Fruit fly (Drosophila melanogaster) whole organism, wandering third instar larva: ENCODE data around the gene Snoo.
A peak's percentile ranks its signal among the peaks of the same experiment; 100 is the strongest.

Experiments used
- Abd-B ChIP-seq: fragments of >200 bp; optimal IDR thresholded peaks from 2 replicates; lab custom pipeline; 2017; ENCODE audit warnings: missing biosample characterization, missing genetic modification characterization
- CG32264 ChIP-seq: fragments of 200-800 bp; sonication (Bioruptor generic); optimal IDR thresholded peaks from 2 replicates; lab custom pipeline; 2016; ENCODE audit warnings: missing biosample characterization, missing genetic modification characterization
- CG9705 ChIP-seq: fragments of 200-800 bp; sonication (Bioruptor generic); optimal IDR thresholded peaks from 2 replicates; lab custom pipeline; 2018; ENCODE audit warnings: missing biosample characterization, mild to moderate bottlenecking, missing genetic modification characterization
- CrebA ChIP-seq: fragments of 200-800 bp; sonication (Bioruptor generic); optimal IDR thresholded peaks from 2 replicates; lab custom pipeline; 2016; ENCODE audit warnings: missing biosample characterization, mild to moderate bottlenecking, missing genetic modification characterization, borderline replicate concordance
- Dfd ChIP-seq: fragments of >200 bp; optimal IDR thresholded peaks from 2 replicates; lab custom pipeline; 2017; ENCODE audit warnings: missing biosample characterization, missing genetic modification characterization
- Dif ChIP-seq: fragments of 200-275, 200-300 bp; sonication (Bioruptor generic); optimal IDR thresholded peaks from 2 replicates; lab custom pipeline; 2018; ENCODE audit warnings: missing biosample characterization, missing genetic modification characterization; ENCODE audit not compliant: partially characterized antibody
- GATAd ChIP-seq: sonication (Bioruptor generic); optimal IDR thresholded peaks from 2 replicates; lab custom pipeline; 2016; ENCODE audit warnings: missing biosample characterization, missing genetic modification characterization
- HLH106 ChIP-seq: fragments of 200-800 bp; optimal IDR thresholded peaks from 3 replicates; lab custom pipeline; 2019; ENCODE audit warnings: missing biosample characterization, mild to moderate bottlenecking, missing genetic modification characterization, moderate library complexity
- Hnf4 ChIP-seq: fragments of 200-800 bp; sonication (Bioruptor generic); optimal IDR thresholded peaks from 2 replicates; lab custom pipeline; 2016; ENCODE audit warnings: missing biosample characterization, mild to moderate bottlenecking, missing genetic modification characterization
- Hr78 ChIP-seq: fragments of >200 bp; optimal IDR thresholded peaks from 2 replicates; lab custom pipeline; 2017; ENCODE audit warnings: missing biosample characterization, missing genetic modification characterization
- Hr83 ChIP-seq: fragments of 200-300 bp; sonication (Bioruptor generic); optimal IDR thresholded peaks from 2 replicates; lab custom pipeline; 2016; ENCODE audit warnings: missing biosample characterization, mild to moderate bottlenecking, missing genetic modification characterization, moderate library complexity; ENCODE audit not compliant: poor library complexity, severe bottlenecking
- Jra ChIP-seq: sonication (Bioruptor generic); optimal IDR thresholded peaks from 2 replicates; lab custom pipeline; 2016; ENCODE audit warnings: missing biosample characterization, missing genetic modification characterization
- Mio ChIP-seq: sonication (Bioruptor generic); optimal IDR thresholded peaks from 2 replicates; lab custom pipeline; 2016; ENCODE audit warnings: missing biosample characterization, missing genetic modification characterization
- Myc ChIP-seq: fragments of >200 bp; optimal IDR thresholded peaks from 2 replicates; lab custom pipeline; 2017
- N ChIP-seq: fragments of >200 bp; optimal IDR thresholded peaks from 2 replicates; lab custom pipeline; 2018; ENCODE audit warnings: missing biosample characterization, missing external identifiers, missing genetic modification characterization
- OdsH ChIP-seq: fragments of 200-800 bp; sonication (Bioruptor generic); optimal IDR thresholded peaks from 2 replicates; lab custom pipeline; 2016; ENCODE audit warnings: missing biosample characterization, mild to moderate bottlenecking, missing genetic modification characterization
- Rel ChIP-seq, 2 experiments: fragments of 200-800 bp; sonication (Bioruptor generic) in 1 of 2; optimal IDR thresholded peaks; 2 replicates in 1 of 2; 3 replicates in 1 of 2; lab custom pipeline; 2016 to 2019; ENCODE audit warnings: mild to moderate bottlenecking in 2 of 2, missing biosample characterization in 2 of 2, missing genetic modification characterization in 2 of 2, moderate library complexity in 1 of 2
- Sp1 ChIP-seq: fragments of 200-800 bp; sonication (Bioruptor generic); optimal IDR thresholded peaks from 3 replicates; lab custom pipeline; 2019; ENCODE audit warnings: missing biosample characterization, mild to moderate bottlenecking, missing genetic modification characterization, moderate library complexity
- Vsx2 ChIP-seq: fragments of 200-300, 225-300 bp; sonication (Bioruptor generic); optimal IDR thresholded peaks from 2 replicates; lab custom pipeline; 2018; ENCODE audit warnings: missing biosample characterization, missing genetic modification characterization; ENCODE audit not compliant: partially characterized antibody
- br ChIP-seq: fragments of 200-800 bp; sonication (Bioruptor generic); optimal IDR thresholded peaks from 2 replicates; lab custom pipeline; 2016; ENCODE audit warnings: missing biosample characterization, missing genetic modification characterization
- brk ChIP-seq: fragments of 200-800 bp; sonication (Bioruptor generic); optimal IDR thresholded peaks from 2 replicates; lab custom pipeline; 2016; ENCODE audit warnings: missing biosample characterization, mild to moderate bottlenecking, missing genetic modification characterization
- dl ChIP-seq, 2 experiments: fragments of 175-275, 200-275 bp in 1 of 2; fragments of 200-275 bp in 1 of 2; sonication (Bioruptor generic); optimal IDR thresholded peaks; lab custom pipeline; 2018; ENCODE audit warnings: mild to moderate bottlenecking in 2 of 2, missing biosample characterization in 2 of 2, missing genetic modification characterization in 2 of 2, moderate library complexity in 2 of 2; ENCODE audit not compliant: partially characterized antibody in 2 of 2, insufficient read depth in 1 of 2
- dmrt93B ChIP-seq: fragments of 200-800 bp; sonication (Bioruptor generic); optimal IDR thresholded peaks from 2 replicates; lab custom pipeline; 2018; ENCODE audit warnings: missing biosample characterization, mild to moderate bottlenecking, missing genetic modification characterization
- dsf ChIP-seq: sonication (Bioruptor generic); optimal IDR thresholded peaks from 2 replicates; lab custom pipeline; 2016; ENCODE audit warnings: missing biosample characterization, missing genetic modification characterization, borderline replicate concordance
- ey ChIP-seq: fragments of 200-800 bp; sonication (Bioruptor generic); optimal IDR thresholded peaks from 2 replicates; lab custom pipeline; 2016; ENCODE audit warnings: missing biosample characterization, missing genetic modification characterization
- foxo ChIP-seq, 2 experiments: fragments of 200-800 bp; sonication (Bioruptor generic); optimal IDR thresholded peaks; 2 replicates in 1 of 2; 3 replicates in 1 of 2; lab custom pipeline; 2016 to 2017; ENCODE audit warnings: missing biosample characterization in 2 of 2, missing genetic modification characterization in 2 of 2
- fru ChIP-seq: fragments of 200-800 bp; sonication (Bioruptor generic); optimal IDR thresholded peaks from 3 replicates; lab custom pipeline; 2016; ENCODE audit warnings: missing biosample characterization, mild to moderate bottlenecking, missing genetic modification characterization
- h ChIP-seq: fragments of 200-800 bp; sonication (Bioruptor generic); optimal IDR thresholded peaks from 3 replicates; lab custom pipeline; 2016; ENCODE audit warnings: missing biosample characterization, mild to moderate bottlenecking, missing genetic modification characterization
- jim ChIP-seq: fragments of 175-275, 200-325 bp; sonication (Bioruptor generic); optimal IDR thresholded peaks from 2 replicates; lab custom pipeline; 2016; ENCODE audit warnings: missing biosample characterization, mild to moderate bottlenecking, missing genetic modification characterization
- lola ChIP-seq: fragments of >200 bp; optimal IDR thresholded peaks from 2 replicates; lab custom pipeline; 2017; ENCODE audit warnings: missing biosample characterization, missing genetic modification characterization
- pan ChIP-seq: fragments of >200 bp; optimal IDR thresholded peaks from 2 replicates; lab custom pipeline; 2017
- psq ChIP-seq: fragments of 200-800 bp; sonication (Bioruptor generic); optimal IDR thresholded peaks from 3 replicates; lab custom pipeline; 2017; ENCODE audit warnings: missing biosample characterization, mild to moderate bottlenecking, missing genetic modification characterization, moderate library complexity
- rgr ChIP-seq: fragments of 200-800 bp; sonication (Bioruptor generic); optimal IDR thresholded peaks from 3 replicates; lab custom pipeline; 2016; ENCODE audit warnings: missing biosample characterization, mild to moderate bottlenecking, missing genetic modification characterization
- sage ChIP-seq: fragments of 200-800 bp; sonication (Bioruptor generic); optimal IDR thresholded peaks from 2 replicates; lab custom pipeline; 2016; ENCODE audit warnings: missing biosample characterization, mild to moderate bottlenecking, missing genetic modification characterization
- sv ChIP-seq: fragments of 200-800 bp; sonication (Bioruptor generic); optimal IDR thresholded peaks from 3 replicates; lab custom pipeline; 2016; ENCODE audit warnings: missing biosample characterization, missing genetic modification characterization
- tai ChIP-seq: sonication (Bioruptor generic); optimal IDR thresholded peaks from 2 replicates; lab custom pipeline; 2016; ENCODE audit warnings: missing biosample characterization, missing genetic modification characterization
- usp ChIP-seq: fragments of >200 bp; optimal IDR thresholded peaks from 2 replicates; lab custom pipeline; 2017; ENCODE audit warnings: missing biosample characterization, missing genetic modification characterization
- woc ChIP-seq: sonication (Bioruptor generic); optimal IDR thresholded peaks from 2 replicates; lab custom pipeline; 2016; ENCODE audit warnings: missing biosample characterization, mild to moderate bottlenecking, missing genetic modification characterization

Gene Snoo

DNA sequence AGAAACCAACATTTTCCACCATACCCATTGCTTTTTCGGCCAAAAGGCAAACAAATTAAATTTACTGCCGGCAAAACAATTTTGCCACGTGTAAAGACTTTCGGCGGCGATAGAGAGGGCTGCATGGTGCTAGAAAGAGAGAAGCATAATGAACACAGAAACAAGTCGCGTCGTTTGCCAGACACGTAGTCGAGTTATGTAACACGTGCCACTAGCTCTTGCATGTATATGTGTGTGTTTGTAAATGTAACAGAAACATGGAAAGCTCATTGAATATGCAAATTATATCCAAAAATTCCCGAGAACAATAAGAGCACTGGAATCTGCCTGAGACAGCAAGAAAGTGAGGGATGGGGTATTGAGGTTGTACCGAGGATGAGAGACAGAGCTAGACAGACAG, 53.3 kb downstream of the Snoo start:
- TF ChIP-seq Sp1 (GFP tag; lab: Kevin White, UChicago): no peak
- no peak for TF ChIP-seq Hr83 (GFP tag; lab: Kevin White, UChicago)
- no peak for TF ChIP-seq fru
- TF ChIP-seq Mio (GFP tag; lab: Kevin White, UChicago): no peak
- TF ChIP-seq dmrt93B (GFP tag; lab: Kevin White, UChicago): no peak
- no peak for TF ChIP-seq lola (GFP tag; lab: Kevin White, UChicago)

DNA sequence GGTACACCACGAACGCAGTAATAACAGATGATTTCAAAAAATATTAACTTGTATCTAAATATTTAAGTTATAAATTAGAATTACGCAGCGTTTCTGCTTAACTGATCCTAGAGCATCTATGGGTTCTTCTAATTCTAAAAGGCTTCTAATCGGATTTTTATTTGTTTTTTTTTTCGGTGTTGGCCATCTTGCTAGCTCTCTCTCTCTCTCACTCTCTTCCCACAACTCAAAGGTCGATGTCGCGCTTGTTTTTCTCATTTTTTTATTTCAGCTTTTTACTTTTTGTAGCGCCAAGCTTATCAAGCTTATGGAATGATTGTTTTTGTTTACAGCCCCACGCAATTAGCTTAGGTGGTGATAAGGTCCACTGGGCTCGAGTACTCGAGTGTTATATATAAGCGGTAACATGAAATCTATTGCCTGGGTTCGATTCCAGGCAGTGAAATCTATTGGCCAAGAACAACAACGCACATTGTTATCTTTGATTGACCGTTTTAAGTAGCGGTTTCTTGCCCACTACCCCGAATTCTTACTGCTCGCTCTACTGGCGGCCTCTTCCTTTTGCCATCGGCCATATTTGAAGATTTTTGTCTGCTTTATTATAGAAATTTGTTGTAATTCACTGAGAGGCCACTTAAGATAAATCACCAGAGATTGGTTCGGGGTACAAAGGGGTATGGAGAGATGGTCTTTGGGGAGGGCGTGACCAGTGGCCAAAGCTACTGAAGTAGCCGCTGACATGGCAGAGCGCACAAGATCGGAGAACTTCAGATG, 57.5 kb downstream of the Snoo start:
- TF ChIP-seq Jra (GFP tag; lab: Kevin White, UChicago) (no peak), CrebA (GFP tag; lab: Kevin White, UChicago) (peak; percentile 93), OdsH (GFP tag; lab: Kevin White, UChicago) (peak; percentile 13), dsf (GFP tag; lab: Kevin White, UChicago) (no peak), foxo (GFP tag; optimal IDR thresholded peaks at IDR 0.05; lab: Kevin White, UChicago) (peak; percentile 12 to 65), ey (GFP tag; lab: Kevin White, UChicago) (peak; percentile 32), Vsx2 (GFP tag; lab: Kevin White, UChicago) (peak; percentile 27), sage (GFP tag; lab: Kevin White, UChicago) (peak; percentile 57), psq (GFP tag; lab: Kevin White, UChicago) (peak; percentile 24), br (peak; percentile 48), Hnf4 (peak; percentile 81), Sp1 (GFP tag; lab: Kevin White, UChicago) (peak; percentile 60), pan (no peak), Rel (GFP tag; optimal IDR thresholded peaks at IDR 0.05; lab: Kevin White, UChicago) (peak; percentile 88), Rel (tag; optimal IDR thresholded peaks at IDR 0.05; lab: Kevin White, UChicago) (peak; percentile 19), fru (peak; percentile 58), Mio (GFP tag; lab: Kevin White, UChicago) (no peak), rgr (GFP tag; lab: Kevin White, UChicago) (peak; percentile 9), h (peak; percentile 61), brk (GFP tag; lab: Kevin White, UChicago) (peak; percentile 37)

DNA sequence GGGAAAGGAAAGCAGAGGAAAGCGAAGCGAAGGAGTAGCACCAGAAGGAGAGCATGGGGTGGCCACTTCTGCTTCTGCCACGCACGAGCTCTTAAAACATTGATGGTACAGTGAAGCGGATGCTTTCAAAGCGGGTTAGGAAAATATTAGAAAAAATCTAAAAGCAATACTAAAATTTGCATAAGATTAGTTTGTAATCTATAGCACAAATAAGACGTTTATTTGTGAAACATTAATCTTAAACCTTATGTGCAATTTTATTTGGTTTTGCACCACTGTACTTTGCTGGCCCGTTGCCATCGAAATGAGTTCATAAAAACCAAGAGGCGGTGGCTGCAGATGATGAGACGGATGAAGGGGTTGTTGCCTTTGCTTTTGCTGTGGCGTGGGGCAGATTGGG, 58.6 kb downstream of the Snoo start:
- TF ChIP-seq lola (GFP tag; lab: Kevin White, UChicago): no peak
- no peak for TF ChIP-seq jim (GFP tag; lab: Kevin White, UChicago)
- peak; percentile 87 for TF ChIP-seq rgr (GFP tag; lab: Kevin White, UChicago)
- peak; percentile 6 for TF ChIP-seq Mio (GFP tag; lab: Kevin White, UChicago)
- TF ChIP-seq Vsx2 (GFP tag; lab: Kevin White, UChicago): no peak
- TF ChIP-seq h: peak; percentile 95
- TF ChIP-seq CG9705 (GFP tag; lab: Kevin White, UChicago): peak; percentile 78
- TF ChIP-seq Hnf4: peak; percentile 91
- TF ChIP-seq pan: no peak
- TF ChIP-seq woc (GFP tag; lab: Kevin White, UChicago): peak; percentile 83
- peak; percentile 69 for TF ChIP-seq CG32264
- no peak for TF ChIP-seq GATAd (GFP tag; lab: Kevin White, UChicago)
- no peak for TF ChIP-seq Dfd (GFP tag; lab: Kevin White, UChicago)
- no peak for TF ChIP-seq usp (GFP tag; lab: Kevin White, UChicago)
- no peak for TF ChIP-seq dl (GFP tag; optimal IDR thresholded peaks at IDR 0.05; lab: Kevin White, UChicago; ENCODE audit: insufficient read depth in 1 of 2, partially characterized antibody in 2 of 2)
- TF ChIP-seq Sp1 (GFP tag; lab: Kevin White, UChicago): peak; percentile 88
- no peak for TF ChIP-seq Hr78
- peak; percentile 90 for TF ChIP-seq HLH106 (tag; lab: Kevin White, UChicago)
- TF ChIP-seq dsf (GFP tag; lab: Kevin White, UChicago): peak; percentile 62
- TF ChIP-seq Myc (lab: Kevin White, UChicago): no peak
- no peak for TF ChIP-seq Hr83 (GFP tag; lab: Kevin White, UChicago)
- TF ChIP-seq brk (GFP tag; lab: Kevin White, UChicago): peak; percentile 82
- TF ChIP-seq N (GFP tag; lab: Kevin White, UChicago): no peak
- TF ChIP-seq Jra (GFP tag; lab: Kevin White, UChicago): peak; percentile 56
- TF ChIP-seq Abd-B (GFP tag; lab: Kevin White, UChicago): no peak
- peak; percentile 86 for TF ChIP-seq OdsH (GFP tag; lab: Kevin White, UChicago)
- peak; percentile 78 for TF ChIP-seq Rel (GFP tag; optimal IDR thresholded peaks at IDR 0.05; lab: Kevin White, UChicago)
- peak; percentile 62 for TF ChIP-seq Rel (tag; optimal IDR thresholded peaks at IDR 0.05; lab: Kevin White, UChicago)
- peak; percentile 91 for TF ChIP-seq ey (GFP tag; lab: Kevin White, UChicago)
- peak; percentile 54 for TF ChIP-seq CrebA (GFP tag; lab: Kevin White, UChicago)
- peak; percentile 91 for TF ChIP-seq fru
- TF ChIP-seq br: peak; percentile 90
- no peak for TF ChIP-seq Dif (GFP tag; lab: Kevin White, UChicago)
- TF ChIP-seq foxo (GFP tag; optimal IDR thresholded peaks at IDR 0.05; lab: Kevin White, UChicago): peak; percentile 74 to 83
- peak; percentile 78 for TF ChIP-seq tai (GFP tag; lab: Kevin White, UChicago)
- peak; percentile 76 for TF ChIP-seq sv
- peak; percentile 79 for TF ChIP-seq sage (GFP tag; lab: Kevin White, UChicago)
- peak; percentile 82 for TF ChIP-seq dmrt93B (GFP tag; lab: Kevin White, UChicago)
- TF ChIP-seq psq (GFP tag; lab: Kevin White, UChicago): peak; percentile 89
